Worm (Caenorhabditis elegans) whole organism, L2 larva: ENCODE measurements around the gene srw-36.

Experiments
- aly-2 ChIP-seq: fragments of 150-350 bp; optimal IDR thresholded peaks from 2 replicates; lab custom pipeline; 2014; ENCODE audit warnings: missing biosample characterization, missing genetic modification characterization
- lsy-2 ChIP-seq, 2 experiments: fragments of 150-350 bp in 1 of 2; sonication (generic microtip) in 1 of 2; optimal IDR thresholded peaks; 2 replicates each; lab custom pipeline; 2014 to 2017; ENCODE audit warnings: missing biosample characterization in 2 of 2, missing genetic modification characterization in 2 of 2
- mdl-1 ChIP-seq, 2 experiments: fragments of 150-350 bp in 1 of 2; sonication (generic microtip) in 1 of 2; optimal IDR thresholded peaks; 2 replicates each; lab custom pipeline; 2017; ENCODE audit warnings: missing biosample characterization in 2 of 2, missing genetic modification characterization in 2 of 2
- unc-62 ChIP-seq: fragments of 150-350 bp; optimal IDR thresholded peaks from 2 replicates; lab custom pipeline; 2014; ENCODE audit warnings: missing biosample characterization, missing genetic modification reagents, missing genetic modification characterization

DNA sequence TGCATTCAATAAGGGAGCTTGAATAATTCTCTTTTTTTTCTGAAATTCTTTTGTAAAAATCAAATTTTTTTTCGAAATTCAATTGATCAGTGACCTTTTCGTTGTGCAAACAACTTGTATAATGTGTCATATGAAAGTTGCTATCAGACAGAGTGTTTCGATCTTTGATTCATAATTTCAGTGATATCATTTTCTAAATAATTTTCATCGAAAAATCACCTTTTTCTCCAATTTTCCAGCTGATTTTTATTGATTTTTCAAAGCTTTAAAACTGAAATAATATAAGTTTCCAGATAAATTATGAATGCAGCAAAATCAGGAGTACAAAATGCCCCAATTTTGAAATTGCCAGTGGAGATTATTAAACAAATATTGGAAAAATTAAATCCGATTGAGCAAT, 45.4 kb downstream of the srw-36 start, which contains the start of gene fbxa-127:
- TF ChIP-seq lsy-2 (tag; optimal IDR thresholded peaks at IDR 0.05; lab: Kevin White, UChicago) (no peak), unc-62 (GFP tag; lab: Kevin White, UChicago) (no peak), mdl-1 (tag; optimal IDR thresholded peaks at IDR 0.05; lab: Kevin White, UChicago) (no peak), aly-2 (no peak)
